Fruit fly (Drosophila melanogaster) whole organism, embryonic: Measurements from ENCODE around the gene CG14357.

Experiments used
- CG10959 ChIP-seq: fragments of 200-800 bp; sonication (Bioruptor generic); IDR thresholded peaks from 2 replicates; pipeline ENCODE4 v1.3.6; 2022; ENCODE audit warnings: missing biosample characterization, missing genetic modification characterization
- CG16815 ChIP-seq: fragments of 200-800 bp; sonication (Bioruptor generic); optimal IDR thresholded peaks from 3 replicates; lab custom pipeline; 2017; ENCODE audit warnings: missing biosample characterization, mild to moderate bottlenecking, missing genetic modification characterization
- CG33557 ChIP-seq: fragments of 200-800 bp; sonication (Bioruptor generic); optimal IDR thresholded peaks from 2 replicates; lab custom pipeline; 2019; ENCODE audit warnings: missing biosample characterization, mild to moderate bottlenecking, missing genetic modification characterization, moderate library complexity
- CG42726 ChIP-seq: fragments of 200-800 bp; sonication (Bioruptor generic); IDR thresholded peaks from 2 replicates; pipeline ENCODE4 v1.3.6; 2022; ENCODE audit warnings: missing biosample characterization, missing genetic modification characterization; ENCODE audit not compliant: partially characterized antibody
- CG6175 ChIP-seq: fragments of 200-800 bp; sonication (Bioruptor generic); IDR thresholded peaks from 3 replicates; pipeline ENCODE4 v1.3.6; 2022; ENCODE audit warnings: missing biosample characterization, missing genetic modification characterization
- CG7357 ChIP-seq: fragments of 200-800 bp; sonication (Bioruptor generic); IDR thresholded peaks from 3 replicates; pipeline ENCODE4 v1.3.6; 2022; ENCODE audit warnings: missing biosample characterization, missing genetic modification characterization
- Xbp1 ChIP-seq: fragments of 200-800 bp; sonication (Bioruptor generic); optimal IDR thresholded peaks from 3 replicates; lab custom pipeline; 2016; ENCODE audit warnings: missing biosample characterization, mild to moderate bottlenecking, missing genetic modification characterization
- gce ChIP-seq: fragments of 200-800 bp; sonication (Bioruptor generic); IDR thresholded peaks from 3 replicates; pipeline ENCODE4 v1.3.6; 2022; ENCODE audit warnings: missing biosample characterization, missing genetic modification characterization
- jigr1 ChIP-seq: fragments of 200-800 bp; sonication (Bioruptor generic); IDR thresholded peaks from 3 replicates; pipeline ENCODE4 v1.3.6; 2022; ENCODE audit warnings: missing biosample characterization, missing genetic modification characterization
- mirr ChIP-seq: fragments of 200-800 bp; sonication (Bioruptor generic); optimal IDR thresholded peaks from 3 replicates; lab custom pipeline; 2018; ENCODE audit warnings: missing biosample characterization, mild to moderate bottlenecking, missing genetic modification characterization
- pan ChIP-seq, 4 experiments: fragments of >200 bp in 3 of 4; fragments of 200-800 bp in 1 of 4; sonication (Bioruptor generic) in 1 of 4; optimal IDR thresholded peaks in 3 of 4; IDR thresholded peaks in 1 of 4; 2 replicates each; pipeline versions ENCODE4 v1.3.6 to Lab custom; 2017 to 2022; ENCODE audit warnings: missing biosample characterization in 2 of 4, missing genetic modification characterization in 2 of 4, mixed read lengths in 1 of 4
- sna ChIP-seq: fragments of 200-800 bp; sonication (Bioruptor generic); IDR thresholded peaks from 2 replicates; pipeline ENCODE4 v1.3.6; 2022; ENCODE audit warnings: missing biosample characterization, missing genetic modification characterization; ENCODE audit not compliant: partially characterized antibody
- vvl ChIP-seq: fragments of 200-800 bp; sonication (Bioruptor generic); IDR thresholded peaks from 2 replicates; pipeline ENCODE4 v1.3.6; 2022; ENCODE audit warnings: missing biosample characterization, missing genetic modification characterization
- wor ChIP-seq: fragments of 200-800 bp; sonication (Bioruptor generic); IDR thresholded peaks from 2 replicates; pipeline ENCODE4 v1.3.6; 2022; ENCODE audit warnings: missing biosample characterization, missing genetic modification characterization

DNA sequence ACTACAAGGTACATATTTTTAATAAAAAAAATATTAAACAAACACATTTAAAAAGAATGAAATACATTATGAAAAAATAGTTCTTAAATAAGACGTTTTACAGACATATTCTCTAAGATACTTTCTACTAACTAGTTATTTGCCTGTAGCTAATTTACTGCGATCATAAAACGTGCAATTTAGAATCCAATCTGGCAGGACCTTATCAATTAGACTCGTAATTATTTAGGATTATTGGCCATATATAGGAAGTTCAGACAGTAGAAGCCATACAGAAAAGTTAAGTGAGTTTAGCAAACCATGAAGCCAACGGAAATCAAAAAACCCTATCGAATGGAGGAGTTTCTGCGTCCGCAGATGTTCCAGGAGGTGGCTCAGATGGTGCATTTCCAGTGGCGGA lies 2.8 kb downstream of the CG14357 start, which contains the start of gene Or88a:
- no peak for TF ChIP-seq CG6175
- no peak for TF ChIP-seq wor (GFP tag; lab: Robert Waterston, UW)
- no peak for TF ChIP-seq vvl (GFP tag; lab: Robert Waterston, UW)
- no peak for TF ChIP-seq mirr (GFP tag; lab: Kevin White, UChicago)
- no peak for TF ChIP-seq Xbp1 (GFP tag; lab: Kevin White, UChicago)
- TF ChIP-seq gce (GFP tag; lab: Robert Waterston, UW) = no peak
- no peak for TF ChIP-seq CG10959 (GFP tag; lab: Robert Waterston, UW)
- no peak for TF ChIP-seq CG16815 (GFP tag; lab: Kevin White, UChicago)
- no peak for TF ChIP-seq jigr1 (GFP tag; lab: Robert Waterston, UW)
- TF ChIP-seq CG7357 (GFP tag; lab: Robert Waterston, UW) = no peak
- no peak for TF ChIP-seq sna (GFP tag; lab: Robert Waterston, UW)
- no peak for TF ChIP-seq CG33557 (GFP tag; lab: Kevin White, UChicago)
- no peak for TF ChIP-seq CG42726 (GFP tag; lab: Robert Waterston, UW)
- TF ChIP-seq pan (optimal IDR thresholded peaks at IDR 0.05; lab: Kevin White, UChicago) = no peak
- TF ChIP-seq pan (GFP tag; optimal IDR thresholded peaks at IDR 0.05 in 1 of 2, IDR thresholded peaks at IDR 0.05 in 1 of 2) = no peak
